Worm (Caenorhabditis elegans) whole organism, L3 larva: ENCODE results near the gene atln-1.

ENCODE experiments used
- ZK546.5 ChIP-seq: sonication (generic microtip); optimal IDR thresholded peaks from 2 replicates; lab custom pipeline; 2017; ENCODE audit warnings: missing biosample characterization, missing genetic modification characterization
- aly-2 ChIP-seq: fragments of 150-350 bp; optimal IDR thresholded peaks from 2 replicates; lab custom pipeline; 2014; ENCODE audit warnings: missing biosample characterization, missing genetic modification characterization
- ceh-16 ChIP-seq: sonication (generic microtip); optimal IDR thresholded peaks from 2 replicates; lab custom pipeline; 2017; ENCODE audit warnings: missing biosample characterization, missing genetic modification characterization
- ceh-28 ChIP-seq: fragments of 150-350 bp; optimal IDR thresholded peaks from 2 replicates; lab custom pipeline; 2014; ENCODE audit warnings: missing biosample characterization, missing genetic modification reagents, missing genetic modification characterization
- ceh-82 ChIP-seq: fragments of 150-350 bp; optimal IDR thresholded peaks from 2 replicates; lab custom pipeline; 2014; ENCODE audit warnings: missing biosample characterization, missing genetic modification characterization
- ceh-9 ChIP-seq: sonication (generic microtip); optimal IDR thresholded peaks from 2 replicates; lab custom pipeline; 2018; ENCODE audit warnings: missing biosample characterization, missing genetic modification characterization
- daf-12 ChIP-seq: fragments of 150-350 bp; optimal IDR thresholded peaks from 2 replicates; lab custom pipeline; 2014; ENCODE audit warnings: missing biosample characterization, missing genetic modification reagents, missing genetic modification characterization
- egl-27 ChIP-seq: sonication (generic microtip); optimal IDR thresholded peaks from 4 replicates; lab custom pipeline; 2017; ENCODE audit warnings: missing biosample characterization, missing genetic modification reagents, missing genetic modification characterization
- egl-5 ChIP-seq: fragments of 150-350 bp; optimal IDR thresholded peaks from 2 replicates; lab custom pipeline; 2017; ENCODE audit warnings: missing biosample characterization, missing genetic modification reagents, missing genetic modification characterization, inconsistent platforms
- elt-2 ChIP-seq: sonication (generic microtip); optimal IDR thresholded peaks from 2 replicates; lab custom pipeline; 2016; ENCODE audit warnings: missing genetic modification reagents, mild to moderate bottlenecking, missing genetic modification characterization, missing compliant biosample characterization
- elt-3 ChIP-seq, 3 experiments: fragments of 150-350 bp in 1 of 3; sonication (generic microtip) in 2 of 3; optimal IDR thresholded peaks; 2 replicates in 2 of 3; 4 replicates in 1 of 3; lab custom pipeline; 2014 to 2017; ENCODE audit warnings: missing biosample characterization in 3 of 3, missing genetic modification characterization in 3 of 3
- eor-1 ChIP-seq, 2 experiments: fragments of 150-350 bp; optimal IDR thresholded peaks; 2 replicates each; lab custom pipeline; 2014 to 2018; ENCODE audit warnings: missing biosample characterization in 2 of 2, missing genetic modification characterization in 2 of 2
- fkh-10 ChIP-seq: sonication (generic microtip); optimal IDR thresholded peaks from 2 replicates; lab custom pipeline; 2017; ENCODE audit warnings: missing biosample characterization, missing genetic modification reagents, missing genetic modification characterization
- fos-1 ChIP-seq: fragments of 150-350 bp; optimal IDR thresholded peaks from 2 replicates; lab custom pipeline; 2014; ENCODE audit warnings: missing biosample characterization, missing genetic modification characterization
- hmg-11 ChIP-seq: sonication (generic microtip); optimal IDR thresholded peaks from 2 replicates; lab custom pipeline; 2016; ENCODE audit warnings: missing genetic modification characterization, missing compliant biosample characterization
- jun-1 ChIP-seq: fragments of 150-350 bp; optimal IDR thresholded peaks from 2 replicates; lab custom pipeline; 2014; ENCODE audit warnings: missing biosample characterization, missing genetic modification reagents, missing genetic modification characterization
- lin-15B ChIP-seq: fragments of 150-350 bp; optimal IDR thresholded peaks from 2 replicates; lab custom pipeline; 2014; ENCODE audit warnings: missing biosample characterization, missing genetic modification characterization
- lin-39 ChIP-seq: fragments of 150-350 bp; optimal IDR thresholded peaks from 2 replicates; lab custom pipeline; 2018; ENCODE audit warnings: missing biosample characterization, missing genetic modification reagents, missing genetic modification characterization
- lsy-12 ChIP-seq: sonication (generic microtip); optimal IDR thresholded peaks from 2 replicates; lab custom pipeline; 2016; ENCODE audit warnings: mild to moderate bottlenecking, missing genetic modification characterization, missing compliant biosample characterization
- mml-1 ChIP-seq: fragments of 150-350 bp; sonication (generic microtip); optimal IDR thresholded peaks from 3 replicates; lab custom pipeline; 2014; ENCODE audit warnings: missing biosample characterization, missing genetic modification characterization
- nfya-1 ChIP-seq: sonication (generic microtip); optimal IDR thresholded peaks from 2 replicates; lab custom pipeline; 2017; ENCODE audit warnings: missing genetic modification characterization, mild to moderate bottlenecking, missing compliant biosample characterization, antibody characterized with exemption, moderate library complexity; ENCODE audit not compliant: insufficient read depth
- nhr-12 ChIP-seq: fragments of 150-350 bp; optimal IDR thresholded peaks from 2 replicates; lab custom pipeline; 2014; ENCODE audit warnings: missing biosample characterization, missing genetic modification characterization
- nhr-23 ChIP-seq: fragments of 150-350 bp; optimal IDR thresholded peaks from 2 replicates; lab custom pipeline; 2014; ENCODE audit warnings: missing biosample characterization, missing genetic modification reagents, missing genetic modification characterization
- nhr-237 ChIP-seq: fragments of 150-350 bp; optimal IDR thresholded peaks from 2 replicates; lab custom pipeline; 2014; ENCODE audit warnings: missing biosample characterization, missing genetic modification characterization
- nhr-28 ChIP-seq: fragments of 150-350 bp; optimal IDR thresholded peaks from 2 replicates; lab custom pipeline; 2014; ENCODE audit warnings: missing biosample characterization, missing genetic modification characterization
- nhr-43 ChIP-seq: sonication (generic microtip); optimal IDR thresholded peaks from 2 replicates; lab custom pipeline; 2016; ENCODE audit warnings: mild to moderate bottlenecking, missing genetic modification characterization, missing compliant biosample characterization; ENCODE audit not compliant: poor library complexity, severe bottlenecking
- nhr-76 ChIP-seq: fragments of 150-350 bp; sonication (generic microtip); optimal IDR thresholded peaks from 5 replicates; lab custom pipeline; 2014; ENCODE audit warnings: missing biosample characterization, missing genetic modification characterization
- nhr-77 ChIP-seq: fragments of 150-350 bp; optimal IDR thresholded peaks from 2 replicates; lab custom pipeline; 2014; ENCODE audit warnings: missing biosample characterization, missing genetic modification characterization
- pha-4 ChIP-seq: fragments of 150-350 bp; optimal IDR thresholded peaks from 2 replicates; lab custom pipeline; 2014; ENCODE audit warnings: missing biosample characterization, missing genetic modification reagents, missing genetic modification characterization
- pqm-1 ChIP-seq: fragments of 150-350 bp; optimal IDR thresholded peaks from 2 replicates; lab custom pipeline; 2017; ENCODE audit warnings: missing biosample characterization, missing genetic modification characterization, inconsistent platforms
- sea-2 ChIP-seq: fragments of 150-350 bp; sonication (generic microtip); optimal IDR thresholded peaks from 4 replicates; lab custom pipeline; 2014; ENCODE audit warnings: missing biosample characterization, missing genetic modification reagents, missing genetic modification characterization
- skn-1 ChIP-seq: fragments of 150-350 bp; optimal IDR thresholded peaks from 2 replicates; lab custom pipeline; 2014; ENCODE audit warnings: missing biosample characterization, missing genetic modification characterization
- snpc-4 ChIP-seq: fragments of 150-350 bp; optimal IDR thresholded peaks from 2 replicates; lab custom pipeline; 2014; ENCODE audit warnings: missing biosample characterization, missing genetic modification characterization
- unc-62 ChIP-seq: fragments of 150-350 bp; sonication (generic microtip); optimal IDR thresholded peaks from 4 replicates; lab custom pipeline; 2014; ENCODE audit warnings: missing biosample characterization, missing genetic modification reagents, missing genetic modification characterization
- zag-1 ChIP-seq: fragments of 150-350 bp; optimal IDR thresholded peaks from 2 replicates; lab custom pipeline; 2014; ENCODE audit warnings: missing biosample characterization, missing genetic modification characterization
- ztf-4 ChIP-seq: fragments of 150-350 bp; optimal IDR thresholded peaks from 2 replicates; lab custom pipeline; 2014; ENCODE audit warnings: missing biosample characterization, missing genetic modification characterization

Gene atln-1

ce11 chrIV:2782793-2783540, 5.5 kb upstream of the atln-1 start, which contains the start of gene Y54G2A.12:
Gene Y54G2A.12 (minus strand): TSS chrIV:2782843.
- TF ChIP-seq eor-1 (tag; optimal IDR thresholded peaks at IDR 0.05; lab: Kevin White, UChicago) (no peak), egl-5 (tag; lab: Kevin White, UChicago) (no peak), nhr-12 (no peak), egl-27 (tag; lab: Kevin White, UChicago) (no peak), ceh-28 (tag; lab: Kevin White, UChicago) (no peak), mml-1 (tag; lab: Kevin White, UChicago) (no peak), nhr-43 (tag; lab: Kevin White, UChicago) (no peak), nhr-237 (tag; lab: Kevin White, UChicago) (no peak), fkh-10 (no peak)

- TF ChIP-seq elt-2 (tag; lab: Kevin White, UChicago) (peak; percentile 25), elt-3 (tag; optimal IDR thresholded peaks at IDR 0.05; lab: Kevin White, UChicago) (no peak), ceh-82 (tag; lab: Kevin White, UChicago) (no peak), zag-1 (tag; lab: Kevin White, UChicago) (no peak), nhr-77 (tag; lab: Kevin White, UChicago) (no peak), snpc-4 (no peak), ceh-28 (tag; lab: Kevin White, UChicago) (peak; percentile 6), ZK546.5 (no peak), egl-27 (tag; lab: Kevin White, UChicago) (no peak), lin-39 (tag; lab: Kevin White, UChicago) (no peak), nhr-76 (tag; lab: Kevin White, UChicago) (no peak), unc-62 (GFP tag; lab: Kevin White, UChicago) (no peak), fkh-10 (no peak), skn-1 (tag; lab: Kevin White, UChicago) (no peak), nhr-12 (no peak), pqm-1 (tag; lab: Kevin White, UChicago) (no peak), lsy-12 (tag; lab: Kevin White, UChicago) (no peak), ztf-4 (tag; lab: Kevin White, UChicago) (no peak), hmg-11 (no peak), ceh-9 (no peak), eor-1 (tag; optimal IDR thresholded peaks at IDR 0.05; lab: Kevin White, UChicago) (no peak), pha-4 (tag; lab: Kevin White, UChicago) (peak; percentile 82), lin-15B (tag; lab: Kevin White, UChicago) (peak; percentile 40), nhr-237 (tag; lab: Kevin White, UChicago) (no peak), nhr-23 (tag; lab: Kevin White, UChicago) (peak; percentile 40), fos-1 (tag; lab: Kevin White, UChicago) (no peak), nhr-28 (tag; lab: Kevin White, UChicago) (no peak), jun-1 (tag; lab: Kevin White, UChicago) (no peak), daf-12 (no peak), nfya-1 (peak; percentile 45), aly-2 (no peak)
Measured at ce11 chrIV:2785057-2785456, 3.4 kb upstream of the atln-1 start.

- TF ChIP-seq pha-4 (tag; lab: Kevin White, UChicago) (no peak), nfya-1 (peak; percentile 88)
Measured at ce11 chrIV:2793956-2794355, 5.5 kb downstream of the atln-1 start.

- TF ChIP-seq skn-1 (tag; lab: Kevin White, UChicago) (peak; percentile 35), pha-4 (tag; lab: Kevin White, UChicago) (peak; percentile 84), pqm-1 (tag; lab: Kevin White, UChicago) (peak; percentile 74), elt-2 (tag; lab: Kevin White, UChicago) (peak; percentile 82), ceh-16 (tag; lab: Kevin White, UChicago) (no peak), sea-2 (no peak)
Measured at ce11 chrIV:2798339-2798738, 9.8 kb downstream of the atln-1 start, which contains the start of gene Y54G2A.52. Gene Y54G2A.52 (minus strand): TSS chrIV:2798686.
